Worm (Caenorhabditis elegans): ENCODE measurements around the gene Y57G11C.1147.

Gene Y57G11C.1147

DNA sequence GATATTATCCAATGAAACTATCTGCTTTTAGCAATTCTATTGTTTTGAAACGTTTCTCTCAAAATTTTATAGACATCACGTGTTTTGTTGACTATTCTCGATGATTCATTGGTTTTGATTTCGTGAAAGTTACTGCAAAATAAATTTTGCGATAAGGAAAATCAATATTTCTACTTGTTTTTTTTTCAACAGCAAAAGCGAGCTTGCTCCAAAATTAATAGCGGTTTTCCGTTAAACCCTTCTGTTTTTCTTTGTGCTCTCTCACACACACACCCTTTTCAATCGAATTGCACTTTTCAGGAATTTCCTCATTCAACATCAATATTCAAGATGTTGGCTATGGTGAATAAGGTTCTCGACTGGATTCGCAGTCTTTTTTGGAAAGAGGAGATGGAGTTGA lies 535 bp upstream of the Y57G11C.1147 start, which contains the start of gene arl-8 (continued):
- TF ChIP-seq hlh-30 (tag; optimal IDR thresholded peaks at IDR 0.05; ENCODE audit: insufficient read depth) (no peak), pha-2 (tag; optimal IDR thresholded peaks at IDR 0.05) (no peak), K09A11.1 (tag; optimal IDR thresholded peaks at IDR 0.05; ENCODE audit: insufficient read depth) (no peak)

DNA sequence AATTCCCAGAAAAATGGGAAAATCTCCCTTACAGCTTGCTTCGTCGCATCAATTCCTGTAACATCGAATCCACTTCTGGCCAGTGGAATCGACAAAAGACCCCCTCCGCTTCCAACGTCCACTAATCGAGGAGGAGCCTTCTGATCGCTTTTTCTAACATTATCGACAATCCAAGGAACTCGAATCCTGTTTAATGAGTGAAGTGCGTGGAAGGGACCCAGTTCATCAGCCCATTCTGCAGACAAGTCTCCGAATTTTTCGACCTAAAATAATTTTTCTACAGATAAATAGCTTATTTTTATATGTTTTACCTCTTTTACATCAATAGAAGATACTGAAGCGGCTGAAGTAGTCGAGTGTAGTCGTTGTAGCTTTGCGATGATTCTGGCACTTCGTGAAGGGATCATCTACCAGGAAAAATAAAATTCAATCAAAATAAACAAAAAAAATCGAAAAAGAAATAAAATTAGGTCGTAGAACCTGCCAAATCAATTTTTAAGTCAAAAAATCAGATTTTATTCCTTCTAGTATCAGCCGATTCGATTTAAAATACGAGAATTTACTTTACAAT lies 1.3 kb downstream of the Y57G11C.1147 start, which contains the start of gene coq-3:
TSS of gene coq-3 (minus strand) at position 407 of the 571 bp plus-strand sequence.
- TF ChIP-seq pag-3 (tag; optimal IDR thresholded peaks at IDR 0.05; ENCODE audit: borderline replicate concordance) (no peak), che-1 (tag; optimal IDR thresholded peaks at IDR 0.05) (no peak), pqm-1 (tag; optimal IDR thresholded peaks at IDR 0.05) (no peak), C38D4.7 (GFP tag; optimal IDR thresholded peaks at IDR 0.05) (no peak), sox-2 (GFP tag; IDR thresholded peaks at IDR 0.05) (no peak), ceh-6 (GFP tag; optimal IDR thresholded peaks at IDR 0.05) (no peak), hlh-8 (tag; optimal IDR thresholded peaks at IDR 0.05) (no peak), unc-55 (GFP tag; optimal IDR thresholded peaks at IDR 0.05) (no peak), tbx-7 (tag; optimal IDR thresholded peaks at IDR 0.05) (no peak), hlh-30 (tag; optimal IDR thresholded peaks at IDR 0.05; ENCODE audit: insufficient read depth) (no peak), dve-1 (tag; optimal IDR thresholded peaks at IDR 0.05) (no peak), fkh-10 (GFP tag; optimal IDR thresholded peaks at IDR 0.05) (no peak), dmd-4 (tag; optimal IDR thresholded peaks at IDR 0.05; ENCODE audit: borderline replicate concordance) (no peak), nfya-1 (tag; optimal IDR thresholded peaks at IDR 0.05) (no peak), ztf-16 (tag; optimal IDR thresholded peaks at IDR 0.05) (no peak), hlh-15 (tag; optimal IDR thresholded peaks at IDR 0.05) (no peak), ceh-19 (GFP tag; optimal IDR thresholded peaks at IDR 0.05) (no peak)

DNA sequence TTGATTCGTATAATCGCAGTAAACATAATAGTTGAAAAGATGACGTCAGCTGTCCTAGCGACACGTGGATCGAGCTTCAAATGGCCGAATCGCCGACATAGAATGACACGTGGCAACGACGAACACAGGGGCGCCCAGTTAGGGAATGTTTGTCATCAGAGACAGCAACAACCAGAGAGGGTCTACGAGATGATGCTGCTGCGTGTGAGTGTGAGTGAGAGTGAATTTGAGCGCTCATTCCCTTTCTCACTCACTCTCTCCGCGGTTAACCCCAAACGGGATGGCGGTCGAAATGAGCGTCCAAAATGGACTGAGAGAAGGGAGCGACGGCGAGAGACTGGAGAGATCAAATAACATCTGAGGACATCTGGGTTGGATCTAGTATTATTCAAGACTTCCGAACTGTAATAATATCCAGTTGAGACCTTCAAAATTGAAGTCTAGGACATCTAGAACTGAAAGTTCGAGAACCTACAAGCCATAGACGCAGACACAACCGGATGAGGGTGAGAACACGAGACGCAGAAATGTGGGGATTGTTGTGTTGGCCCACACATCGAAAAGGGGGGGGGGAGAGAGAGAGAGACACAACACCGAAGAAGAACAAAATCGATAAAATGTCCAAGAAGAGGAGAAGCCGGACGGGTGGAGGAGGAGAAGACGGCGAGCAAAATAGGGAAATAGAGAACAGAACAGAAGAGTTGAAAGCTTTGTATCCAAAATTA lies 3.3 kb downstream of the Y57G11C.1147 start:
- peak; percentile 36 for TF ChIP-seq tbx-2 (tag; optimal IDR thresholded peaks at IDR 0.05)
- TF ChIP-seq ceh-19 (GFP tag; optimal IDR thresholded peaks at IDR 0.05) = peak; percentile 50
- TF ChIP-seq fax-1 (tag; optimal IDR thresholded peaks at IDR 0.05) = no peak
- no peak for TF ChIP-seq npax-4 (tag; optimal IDR thresholded peaks at IDR 0.05)
- TF ChIP-seq rnt-1 (tag; optimal IDR thresholded peaks at IDR 0.05) = peak; percentile 61
- no peak for TF ChIP-seq lin-11 (tag; optimal IDR thresholded peaks at IDR 0.05)
- TF ChIP-seq fkh-10 (GFP tag; optimal IDR thresholded peaks at IDR 0.05) = peak; percentile 34
- TF ChIP-seq F13H6.1 (tag; optimal IDR thresholded peaks at IDR 0.05) = no peak
- peak; percentile 51 for TF ChIP-seq ets-4 (tag; optimal IDR thresholded peaks at IDR 0.05)
- TF ChIP-seq pqm-1 (tag; optimal IDR thresholded peaks at IDR 0.05) = no peak
- TF ChIP-seq eyg-1 (tag; optimal IDR thresholded peaks at IDR 0.05) = no peak
- peak; percentile 7 for TF ChIP-seq ceh-14 (tag; optimal IDR thresholded peaks at IDR 0.05)
- TF ChIP-seq pros-1 (tag; optimal IDR thresholded peaks at IDR 0.05) = peak; percentile 2
- peak; percentile 27 for TF ChIP-seq pha-2 (tag; optimal IDR thresholded peaks at IDR 0.05)
- TF ChIP-seq ceh-48 (tag; optimal IDR thresholded peaks at IDR 0.05) = peak; percentile 94
- TF ChIP-seq hlh-30 (tag; optimal IDR thresholded peaks at IDR 0.05; ENCODE audit: insufficient read depth) = peak; percentile 21
- no peak for TF ChIP-seq hlh-6 (tag; optimal IDR thresholded peaks at IDR 0.05)
- peak; percentile 30 for TF ChIP-seq ceh-18 (tag; optimal IDR thresholded peaks at IDR 0.05)
- peak; percentile 59 for TF ChIP-seq ref-2 (tag; optimal IDR thresholded peaks at IDR 0.05)
- peak; percentile 75 for TF ChIP-seq nfya-1 (tag; optimal IDR thresholded peaks at IDR 0.05)
- no peak for TF ChIP-seq sox-2 (GFP tag; IDR thresholded peaks at IDR 0.05)
- no peak for TF ChIP-seq unc-55 (GFP tag; optimal IDR thresholded peaks at IDR 0.05)
- no peak for TF ChIP-seq nhr-11 (tag; optimal IDR thresholded peaks at IDR 0.05)
- peak; percentile 27 for TF ChIP-seq ceh-6 (GFP tag; optimal IDR thresholded peaks at IDR 0.05)
- no peak for TF ChIP-seq ama-1 (optimal IDR thresholded peaks at IDR 0.05)
- TF ChIP-seq C38D4.7 (GFP tag; optimal IDR thresholded peaks at IDR 0.05) = peak; percentile 1
- TF ChIP-seq ceh-31 (tag; optimal IDR thresholded peaks at IDR 0.05) = peak; percentile 63
- no peak for TF ChIP-seq pat-9 (tag; optimal IDR thresholded peaks at IDR 0.05)
- peak; percentile 13 for TF ChIP-seq syd-9 (tag; optimal IDR thresholded peaks at IDR 0.05)
- TF ChIP-seq ceh-34 (tag; optimal IDR thresholded peaks at IDR 0.05) = peak; percentile 74
- no peak for TF ChIP-seq dve-1 (tag; optimal IDR thresholded peaks at IDR 0.05)
